Worm (Caenorhabditis elegans) whole organism, midembryonic: ENCODE results near the gene oac-38.

Experiments used
- T22C8.4 ChIP-seq: fragments of 200-800 bp; sonication (Bioruptor generic); IDR thresholded peaks from 2 replicates; pipeline ENCODE4 v1.3.6; 2022; ENCODE audit warnings: missing genetic modification characterization, missing compliant biosample characterization
- cog-1 ChIP-seq: sonication (generic microtip); optimal IDR thresholded peaks from 2 replicates; lab custom pipeline; 2016; ENCODE audit warnings: missing genetic modification characterization, missing compliant biosample characterization
- flt-1 ChIP-seq: fragments of 200-800 bp; sonication (Bioruptor generic); IDR thresholded peaks from 2 replicates; pipeline ENCODE4 v1.3.6; 2022; ENCODE audit warnings: missing genetic modification characterization, missing compliant biosample characterization
- klf-2 ChIP-seq: fragments of 200-800 bp; sonication (Bioruptor generic); conservative IDR thresholded peaks from 2 replicates; pipeline ENCODE4 v1.3.6; 2022; ENCODE audit warnings: missing genetic modification reagents, missing genetic modification characterization, missing compliant biosample characterization
- med-1 ChIP-seq: sonication (generic microtip); optimal IDR thresholded peaks from 2 replicates; lab custom pipeline; 2017; ENCODE audit warnings: missing genetic modification characterization, mild to moderate bottlenecking, missing compliant biosample characterization, antibody characterized with exemption, missing genetic modification reagents; ENCODE audit not compliant: insufficient read depth
- ref-1 ChIP-seq: fragments of 200-800 bp; sonication (Bioruptor generic); conservative IDR thresholded peaks from 2 replicates; pipeline ENCODE4 v1.3.6; 2022; ENCODE audit warnings: missing genetic modification reagents, missing genetic modification characterization, missing compliant biosample characterization
- tab-1 ChIP-seq: fragments of 200-800 bp; sonication (Bioruptor generic); IDR thresholded peaks from 2 replicates; pipeline ENCODE4 v1.3.6; 2022; ENCODE audit warnings: missing genetic modification characterization, missing compliant biosample characterization
- ztf-23 ChIP-seq: fragments of 200-800 bp; sonication (Bioruptor generic); IDR thresholded peaks from 2 replicates; pipeline ENCODE4 v1.3.6; 2022; ENCODE audit warnings: missing genetic modification reagents, missing genetic modification characterization, missing compliant biosample characterization
- ztf-29 ChIP-seq: fragments of 200-800 bp; sonication (Bioruptor generic); IDR thresholded peaks from 2 replicates; pipeline ENCODE4 v1.3.6; 2022; ENCODE audit warnings: missing genetic modification reagents, missing genetic modification characterization, missing compliant biosample characterization

Gene oac-38

ce11 chrIV:14153261-14153660 is at the start of gene oac-38:
TSS of gene oac-38 (minus strand) at chrIV:14153361.
- TF ChIP-seq tab-1 (GFP tag; lab: Robert Waterston, UW) (no peak), ztf-23 (no peak), ztf-29 (GFP tag; lab: Robert Waterston, UW) (no peak), cog-1 (no peak), klf-2 (no peak), ref-1 (GFP tag; lab: Robert Waterston, UW) (no peak), flt-1 (GFP tag; lab: Robert Waterston, UW) (no peak), med-1 (no peak), T22C8.4 (no peak)

ce11 chrIV:14196176-14196575 is 43.0 kb upstream of the oac-38 start, which contains the start of gene F02H6.2:
TSS of gene F02H6.2 (plus strand) at chrIV:14196476.
- TF ChIP-seq flt-1 (GFP tag; lab: Robert Waterston, UW) (no peak), ref-1 (GFP tag; lab: Robert Waterston, UW) (no peak), ztf-23 (no peak), med-1 (no peak), ztf-29 (GFP tag; lab: Robert Waterston, UW) (no peak), tab-1 (GFP tag; lab: Robert Waterston, UW) (no peak), klf-2 (no peak), cog-1 (no peak), T22C8.4 (no peak)

- TF ChIP-seq klf-2 = no peak
- TF ChIP-seq med-1 = no peak
- no peak for TF ChIP-seq ztf-23
- no peak for TF ChIP-seq flt-1 (GFP tag; lab: Robert Waterston, UW)
- TF ChIP-seq T22C8.4 = no peak
- TF ChIP-seq ref-1 (GFP tag; lab: Robert Waterston, UW) = no peak
- TF ChIP-seq cog-1 = no peak
- TF ChIP-seq tab-1 (GFP tag; lab: Robert Waterston, UW) = no peak
- no peak for TF ChIP-seq ztf-29 (GFP tag; lab: Robert Waterston, UW)
Observed at ce11 chrIV:14194317-14194716, 41.2 kb upstream of the oac-38 start.

ce11 chrIV:14193196-14193595 is 40.0 kb upstream of the oac-38 start, which contains the start of gene K01G12.3:
TSS of gene K01G12.3 (plus strand) at chrIV:14193496.
- TF ChIP-seq klf-2 = no peak
- no peak for TF ChIP-seq flt-1 (GFP tag; lab: Robert Waterston, UW)
- no peak for TF ChIP-seq ztf-23
- no peak for TF ChIP-seq cog-1
- TF ChIP-seq T22C8.4 = no peak
- TF ChIP-seq ref-1 (GFP tag; lab: Robert Waterston, UW) = no peak
- TF ChIP-seq ztf-29 (GFP tag; lab: Robert Waterston, UW) = no peak
- no peak for TF ChIP-seq med-1
- no peak for TF ChIP-seq tab-1 (GFP tag; lab: Robert Waterston, UW)

- TF ChIP-seq flt-1 (GFP tag; lab: Robert Waterston, UW) (no peak), med-1 (no peak), cog-1 (no peak), T22C8.4 (no peak), ref-1 (GFP tag; lab: Robert Waterston, UW) (no peak), klf-2 (no peak), ztf-23 (no peak), tab-1 (GFP tag; lab: Robert Waterston, UW) (no peak), ztf-29 (GFP tag; lab: Robert Waterston, UW) (no peak)
Observed at ce11 chrIV:14191919-14192318, 38.8 kb upstream of the oac-38 start, which contains the start of gene K01G12.22. TSS of gene K01G12.22 (plus strand) at chrIV:14192219.

- TF ChIP-seq klf-2 (no peak), med-1 (no peak), tab-1 (GFP tag; lab: Robert Waterston, UW) (no peak), ztf-29 (GFP tag; lab: Robert Waterston, UW) (no peak), flt-1 (GFP tag; lab: Robert Waterston, UW) (no peak)
Observed at ce11 chrIV:14186264-14186663, 33.1 kb upstream of the oac-38 start.

- TF ChIP-seq klf-2 (no peak), tab-1 (GFP tag; lab: Robert Waterston, UW) (no peak), flt-1 (GFP tag; lab: Robert Waterston, UW) (no peak), ztf-29 (GFP tag; lab: Robert Waterston, UW) (no peak), med-1 (no peak), T22C8.4 (no peak), ztf-23 (no peak), cog-1 (no peak), ref-1 (GFP tag; lab: Robert Waterston, UW) (no peak)
Observed at ce11 chrIV:14182077-14182476, 28.9 kb upstream of the oac-38 start, which contains the start of gene R05A10.1. TSS of gene R05A10.1 (plus strand) at chrIV:14182377.

ce11 chrIV:14177058-14177457 is 23.9 kb upstream of the oac-38 start, which contains the start of gene R05A10.2:
TSS of gene R05A10.2 (plus strand) at chrIV:14177271.
- no peak for TF ChIP-seq T22C8.4
- TF ChIP-seq ztf-29 (GFP tag; lab: Robert Waterston, UW) = no peak
- TF ChIP-seq tab-1 (GFP tag; lab: Robert Waterston, UW) = no peak
- TF ChIP-seq ztf-23 = no peak
- TF ChIP-seq med-1 = no peak
- no peak for TF ChIP-seq flt-1 (GFP tag; lab: Robert Waterston, UW)

- TF ChIP-seq cog-1 = no peak
- TF ChIP-seq ref-1 (GFP tag; lab: Robert Waterston, UW) = no peak
- no peak for TF ChIP-seq flt-1 (GFP tag; lab: Robert Waterston, UW)
- TF ChIP-seq med-1 = no peak
- no peak for TF ChIP-seq klf-2
- no peak for TF ChIP-seq ztf-29 (GFP tag; lab: Robert Waterston, UW)
- TF ChIP-seq ztf-23 = no peak
- TF ChIP-seq T22C8.4 = no peak
- no peak for TF ChIP-seq tab-1 (GFP tag; lab: Robert Waterston, UW)
Observed at ce11 chrIV:14176373-14176772, 23.2 kb upstream of the oac-38 start, which contains the start of gene R05A10.3. TSS of gene R05A10.3 (minus strand) at chrIV:14176473.

ce11 chrIV:14172181-14172580 is 19.0 kb upstream of the oac-38 start, which contains the start of gene R05A10.4:
TSS of gene R05A10.4 (plus strand) at chrIV:14172481.
- TF ChIP-seq med-1 = no peak
- TF ChIP-seq flt-1 (GFP tag; lab: Robert Waterston, UW) = no peak
- TF ChIP-seq T22C8.4 = no peak
- TF ChIP-seq tab-1 (GFP tag; lab: Robert Waterston, UW) = no peak
- no peak for TF ChIP-seq ztf-29 (GFP tag; lab: Robert Waterston, UW)
- no peak for TF ChIP-seq ref-1 (GFP tag; lab: Robert Waterston, UW)

- no peak for TF ChIP-seq ref-1 (GFP tag; lab: Robert Waterston, UW)
- TF ChIP-seq ztf-23 = no peak
- no peak for TF ChIP-seq tab-1 (GFP tag; lab: Robert Waterston, UW)
- TF ChIP-seq ztf-29 (GFP tag; lab: Robert Waterston, UW) = no peak
- no peak for TF ChIP-seq klf-2
- no peak for TF ChIP-seq T22C8.4
- no peak for TF ChIP-seq cog-1
Observed at ce11 chrIV:14165476-14165875, 12.3 kb upstream of the oac-38 start, which contains the start of gene R05A10.6. TSS of gene R05A10.6 (plus strand) at chrIV:14165776.
